Worm (Caenorhabditis elegans): ENCODE data around the gene B0393.7.

DNA sequence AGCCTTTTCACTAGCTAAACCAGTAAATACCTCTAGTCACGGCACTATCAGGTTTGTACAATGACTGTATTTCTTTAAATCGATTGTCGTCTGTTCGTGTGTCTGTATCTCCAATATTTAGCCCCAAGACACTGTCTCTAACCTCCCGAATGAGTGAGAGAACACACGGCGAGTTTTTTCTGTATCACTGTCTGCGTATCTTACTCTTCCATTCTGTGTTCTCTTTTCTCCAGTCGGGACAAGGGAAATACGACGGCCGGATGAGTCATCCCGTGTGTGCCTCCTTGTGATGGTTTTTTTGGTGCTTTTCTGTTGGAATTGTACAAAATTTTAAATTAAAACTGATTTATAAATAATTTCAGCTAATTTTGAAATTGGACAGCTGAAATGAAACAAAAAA, 18.1 kb upstream of the B0393.7 start:
- TF ChIP-seq fkh-10 (GFP tag; optimal IDR thresholded peaks at IDR 0.05) (no peak), pqm-1 (tag; optimal IDR thresholded peaks at IDR 0.05) (peak; percentile 74), nhr-11 (tag; optimal IDR thresholded peaks at IDR 0.05) (no peak), nhr-76 (tag; optimal IDR thresholded peaks at IDR 0.05) (no peak), daf-12 (tag; optimal IDR thresholded peaks at IDR 0.05) (no peak), nhr-237 (tag; optimal IDR thresholded peaks at IDR 0.05) (no peak), ztf-4 (tag; optimal IDR thresholded peaks at IDR 0.05) (no peak), egl-27 (tag; optimal IDR thresholded peaks at IDR 0.05) (no peak), mdl-1 (tag; optimal IDR thresholded peaks at IDR 0.05) (no peak), unc-62 (GFP tag; optimal IDR thresholded peaks at IDR 0.05) (no peak), nhr-28 (tag; optimal IDR thresholded peaks at IDR 0.05) (no peak), unc-39 (tag; optimal IDR thresholded peaks at IDR 0.05) (no peak), nhr-25 (tag; optimal IDR thresholded peaks at IDR 0.05) (peak; percentile 65)
